Worm (Caenorhabditis elegans) whole organism, L4 larva: ENCODE data around the gene F28F9.3.

Source experiments
- D1046.2 ChIP-seq: fragments of 200-800 bp; sonication (Bioruptor generic); IDR thresholded peaks from 2 replicates; pipeline ENCODE4 v1.3.6; 2022; ENCODE audit warnings: missing genetic modification characterization, missing compliant biosample characterization
- T26A8.4 ChIP-seq: fragments of 200-800 bp; sonication (Bioruptor generic); IDR thresholded peaks from 2 replicates; pipeline ENCODE4 v1.3.6; 2022; ENCODE audit warnings: missing genetic modification characterization, missing compliant biosample characterization
- Y105C5A.15 ChIP-seq: fragments of 200-800 bp; sonication (Bioruptor generic); IDR thresholded peaks from 2 replicates; pipeline ENCODE4 v1.3.6; 2022; ENCODE audit warnings: missing genetic modification characterization, missing compliant biosample characterization
- Y48G9A.11 ChIP-seq: fragments of 200-800 bp; sonication (Bioruptor generic); IDR thresholded peaks from 2 replicates; pipeline ENCODE4 v1.3.6; 2022; ENCODE audit warnings: missing genetic modification reagents, missing genetic modification characterization, missing compliant biosample characterization
- ZK337.2 ChIP-seq: fragments of 200-800 bp; sonication (Bioruptor generic); IDR thresholded peaks from 2 replicates; pipeline ENCODE4 v1.3.6; 2022; ENCODE audit warnings: missing genetic modification reagents, missing genetic modification characterization, missing compliant biosample characterization
- aha-1 ChIP-seq: fragments of 150-350 bp; peaks from one replicate; lab custom pipeline; 2014; ENCODE audit warnings: missing biosample characterization, missing genetic modification characterization
- aly-2 ChIP-seq: sonication (generic microtip); optimal IDR thresholded peaks from 2 replicates; lab custom pipeline; 2018; ENCODE audit warnings: missing biosample characterization, missing genetic modification characterization
- arid-1 ChIP-seq: fragments of 200-800 bp; sonication (Bioruptor generic); conservative IDR thresholded peaks from 2 replicates; pipeline ENCODE4 v1.3.6; 2022; ENCODE audit warnings: missing genetic modification reagents, missing genetic modification characterization, missing compliant biosample characterization
- ceh-32 ChIP-seq: sonication (generic microtip); optimal IDR thresholded peaks from 2 replicates; lab custom pipeline; 2016; ENCODE audit warnings: mild to moderate bottlenecking, missing genetic modification characterization, missing compliant biosample characterization; ENCODE audit not compliant: poor library complexity
- ceh-82 ChIP-seq: sonication (generic microtip); optimal IDR thresholded peaks from 2 replicates; lab custom pipeline; 2017; ENCODE audit warnings: missing biosample characterization, missing genetic modification characterization
- ces-1 ChIP-seq: fragments of 150-350 bp; sonication (generic microtip); optimal IDR thresholded peaks from 4 replicates; lab custom pipeline; 2014; ENCODE audit warnings: missing biosample characterization, missing genetic modification reagents, missing genetic modification characterization
- cey-2 ChIP-seq: sonication (generic microtip); optimal IDR thresholded peaks from 3 replicates; lab custom pipeline; 2017; ENCODE audit warnings: missing genetic modification characterization, mild to moderate bottlenecking, missing compliant biosample characterization, antibody characterized with exemption, borderline replicate concordance; ENCODE audit not compliant: insufficient read depth
- daf-8 ChIP-seq: fragments of 200-800 bp; sonication (Bioruptor generic); IDR thresholded peaks from 2 replicates; pipeline ENCODE4 v1.3.6; 2022; ENCODE audit warnings: missing genetic modification characterization, missing compliant biosample characterization
- dmd-8 ChIP-seq: fragments of 200-800 bp; sonication (Bioruptor generic); IDR thresholded peaks from 2 replicates; pipeline ENCODE4 v1.3.6; 2022; ENCODE audit warnings: missing genetic modification characterization, missing compliant biosample characterization
- dmd-9 ChIP-seq: fragments of 200-800 bp; sonication (Bioruptor generic); IDR thresholded peaks from 2 replicates; pipeline ENCODE4 v1.3.6; 2022; ENCODE audit warnings: missing genetic modification reagents, missing genetic modification characterization, missing compliant biosample characterization
- duxl-1 ChIP-seq: sonication (generic microtip); optimal IDR thresholded peaks from 2 replicates; lab custom pipeline; 2016; ENCODE audit warnings: mild to moderate bottlenecking, missing genetic modification characterization, moderate library complexity, missing compliant biosample characterization; ENCODE audit not compliant: poor library complexity
- dve-1 ChIP-seq: sonication (generic microtip); optimal IDR thresholded peaks from 2 replicates; lab custom pipeline; 2017; ENCODE audit warnings: antibody characterized with exemption, mild to moderate bottlenecking, missing genetic modification characterization, missing compliant biosample characterization; ENCODE audit not compliant: insufficient read depth
- fkh-10 ChIP-seq: fragments of 150-350 bp; optimal IDR thresholded peaks from 2 replicates; lab custom pipeline; 2014; ENCODE audit warnings: missing biosample characterization, missing genetic modification reagents, missing genetic modification characterization
- gei-8 ChIP-seq: fragments of 200-800 bp; sonication (Bioruptor generic); optimal IDR thresholded peaks from 2 replicates; lab custom pipeline; 2018; ENCODE audit warnings: mild to moderate bottlenecking, missing genetic modification characterization, missing compliant biosample characterization
- hif-1 ChIP-seq, 2 experiments: sonication (generic microtip); optimal IDR thresholded peaks; 2 replicates each; lab custom pipeline; 2016 to 2017; ENCODE audit warnings: missing compliant biosample characterization in 2 of 2, missing genetic modification characterization in 2 of 2, missing genetic modification reagents in 2 of 2, missing genotype in 2 of 2, mild to moderate bottlenecking in 1 of 2
- hlh-30 ChIP-seq: sonication (generic microtip); optimal IDR thresholded peaks from 2 replicates; lab custom pipeline; 2017; ENCODE audit warnings: antibody characterized with exemption, mild to moderate bottlenecking, missing genetic modification characterization, missing compliant biosample characterization; ENCODE audit not compliant: insufficient read depth
- lin-13 ChIP-seq: fragments of 150-350 bp; optimal IDR thresholded peaks from 2 replicates; lab custom pipeline; 2014; ENCODE audit warnings: missing biosample characterization, missing genetic modification reagents, missing genetic modification characterization
- lin-15B ChIP-seq: fragments of 150-350 bp; sonication (generic microtip); optimal IDR thresholded peaks from 3 replicates; lab custom pipeline; 2014; ENCODE audit warnings: missing biosample characterization, missing genetic modification characterization
- mes-2 ChIP-seq: sonication (generic microtip); optimal IDR thresholded peaks from 2 replicates; lab custom pipeline; 2016; ENCODE audit warnings: missing genotype, mild to moderate bottlenecking, missing genetic modification characterization, missing compliant biosample characterization; ENCODE audit not compliant: poor library complexity, severe bottlenecking
- mxl-3 ChIP-seq: fragments of 200-800 bp; sonication (Bioruptor generic); optimal IDR thresholded peaks from 2 replicates; lab custom pipeline; 2018; ENCODE audit warnings: mild to moderate bottlenecking, missing genetic modification characterization, missing compliant biosample characterization
- nhr-102 ChIP-seq: sonication (generic microtip); optimal IDR thresholded peaks from 2 replicates; lab custom pipeline; 2016; ENCODE audit warnings: mild to moderate bottlenecking, missing genetic modification characterization, moderate library complexity, missing compliant biosample characterization
- nhr-25 ChIP-seq: sonication (generic microtip); optimal IDR thresholded peaks from 2 replicates; lab custom pipeline; 2017; ENCODE audit warnings: missing genetic modification characterization, mild to moderate bottlenecking, missing compliant biosample characterization, antibody characterized with exemption, moderate library complexity, borderline replicate concordance; ENCODE audit not compliant: insufficient read depth
- nhr-41 ChIP-seq: fragments of 200-800 bp; sonication (Bioruptor generic); IDR thresholded peaks from 2 replicates; pipeline ENCODE4 v1.3.6; 2022; ENCODE audit warnings: missing genetic modification reagents, missing genetic modification characterization, missing compliant biosample characterization
- nhr-48 ChIP-seq: sonication (generic microtip); optimal IDR thresholded peaks from 2 replicates; lab custom pipeline; 2016; ENCODE audit warnings: mild to moderate bottlenecking, missing genetic modification characterization, missing compliant biosample characterization
- nhr-76 ChIP-seq: fragments of 150-350 bp; optimal IDR thresholded peaks from 2 replicates; lab custom pipeline; 2014; ENCODE audit warnings: missing biosample characterization, missing genetic modification characterization
- pqm-1 ChIP-seq: sonication (generic microtip); optimal IDR thresholded peaks from 2 replicates; lab custom pipeline; 2017; ENCODE audit warnings: missing biosample characterization, missing genetic modification characterization
- rbr-2 ChIP-seq: sonication (generic microtip); optimal IDR thresholded peaks from 2 replicates; lab custom pipeline; 2016; ENCODE audit warnings: missing genotype, missing genetic modification characterization, missing compliant biosample characterization
- saeg-2 ChIP-seq: fragments of 200-800 bp; sonication (Bioruptor generic); IDR thresholded peaks from 2 replicates; pipeline ENCODE4 v1.3.6; 2022; ENCODE audit warnings: missing genetic modification reagents, missing genetic modification characterization, missing compliant biosample characterization
- spr-1 ChIP-seq: sonication (generic microtip); optimal IDR thresholded peaks from 2 replicates; lab custom pipeline; 2016; ENCODE audit warnings: mild to moderate bottlenecking, missing genetic modification characterization, missing compliant biosample characterization
- spr-3 ChIP-seq: fragments of 200-800 bp; sonication (Bioruptor generic); optimal IDR thresholded peaks from 2 replicates; lab custom pipeline; 2018; ENCODE audit warnings: mild to moderate bottlenecking, missing genetic modification characterization, missing compliant biosample characterization
- unc-39 ChIP-seq: sonication (generic microtip); optimal IDR thresholded peaks from 2 replicates; lab custom pipeline; 2017; ENCODE audit warnings: missing biosample characterization, missing genetic modification characterization
- unc-62 ChIP-seq, 3 experiments: fragments of 150-350 bp in 1 of 3; sonication (generic microtip); optimal IDR thresholded peaks in 2 of 3; peaks in 1 of 3; 1 replicate in 1 of 3; 2 replicates in 2 of 3; lab custom pipeline; 2014 to 2017; ENCODE audit warnings: missing biosample characterization in 3 of 3, missing genetic modification characterization in 3 of 3, missing genetic modification reagents in 3 of 3, missing genotype in 1 of 3
- zip-11 ChIP-seq: fragments of 200-800 bp; sonication (Bioruptor generic); IDR thresholded peaks from 2 replicates; pipeline ENCODE4 v1.3.6; 2022; ENCODE audit warnings: missing genetic modification characterization, missing compliant biosample characterization

F28F9.3 gene

DNA sequence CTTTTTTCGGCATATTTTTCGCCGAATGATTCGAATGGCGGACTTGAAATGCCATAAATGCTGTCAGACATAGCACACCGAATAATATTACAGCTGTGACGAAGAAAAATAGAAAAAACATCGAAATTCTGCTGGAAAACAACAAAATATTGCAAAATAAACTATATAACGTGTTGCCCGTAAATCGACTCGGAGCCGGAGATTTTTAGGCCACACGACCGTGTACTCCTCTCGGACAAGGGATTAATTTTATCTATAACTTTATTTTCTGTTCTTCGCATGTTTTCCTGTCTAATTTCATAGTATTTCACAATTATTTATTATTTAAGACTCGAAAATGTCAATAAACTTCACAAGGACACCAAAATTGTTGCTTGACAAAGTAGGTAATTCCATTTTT is 23.4 kb upstream of the F28F9.3 start, which contains the start of the genes algn-14 and M02B7.2 (continued):
- no peak for TF ChIP-seq nhr-25
- TF ChIP-seq daf-8, result no peak
- TF ChIP-seq aha-1 (tag; lab: Kevin White, UChicago), result no peak
- peak; percentile 83; the same call in 1 of the 2 replicates for TF ChIP-seq ZK337.2 (GFP tag; lab: Robert Waterston, UW)
- no peak for TF ChIP-seq lin-15B (tag; lab: Kevin White, UChicago)
- peak in 1 of 2 experiments; percentile 81 for TF ChIP-seq hif-1 (tag; optimal IDR thresholded peaks at IDR 0.05; lab: Kevin White, UChicago)
- TF ChIP-seq mes-2, result peak; percentile 98
- no peak for TF ChIP-seq nhr-41 (GFP tag; lab: Robert Waterston, UW)
- no peak for TF ChIP-seq Y48G9A.11 (GFP tag; lab: Robert Waterston, UW)
- no peak for TF ChIP-seq ceh-82 (tag; lab: Kevin White, UChicago)
- TF ChIP-seq fkh-10 (GFP tag; lab: Kevin White, UChicago), result no peak
- TF ChIP-seq lin-13 (GFP tag; lab: Kevin White, UChicago), result no peak
- no peak for TF ChIP-seq dmd-8 (GFP tag; lab: Robert Waterston, UW)
- TF ChIP-seq ces-1 (GFP tag; lab: Kevin White, UChicago), result no peak
- TF ChIP-seq nhr-102 (tag; lab: Kevin White, UChicago), result peak; percentile 49
- no peak for TF ChIP-seq dmd-9 (GFP tag; lab: Robert Waterston, UW)
- no peak for TF ChIP-seq mxl-3
- no peak for TF ChIP-seq T26A8.4 (GFP tag; lab: Robert Waterston, UW)
- no peak for TF ChIP-seq ceh-32 (tag; lab: Kevin White, UChicago)
- no peak for TF ChIP-seq rbr-2 (tag; lab: Kevin White, UChicago)
- TF ChIP-seq aly-2 (tag; lab: Kevin White, UChicago), result no peak
- TF ChIP-seq duxl-1, result no peak
- TF ChIP-seq spr-1 (tag; lab: Kevin White, UChicago), result no peak
- no peak for TF ChIP-seq nhr-76
- TF ChIP-seq cey-2 (tag; lab: Kevin White, UChicago), result no peak
- no peak for TF ChIP-seq arid-1 (GFP tag; lab: Robert Waterston, UW)
- no peak for TF ChIP-seq zip-11 (GFP tag; lab: Robert Waterston, UW)
- TF ChIP-seq nhr-48, result no peak
- peak; percentile 42 for TF ChIP-seq hlh-30 (tag; lab: Kevin White, UChicago)
- no peak for TF ChIP-seq spr-3 (GFP tag; lab: Kevin White, UChicago)
- no peak for TF ChIP-seq pqm-1 (tag; lab: Kevin White, UChicago)
- peak; percentile 59 for TF ChIP-seq dve-1
- TF ChIP-seq Y105C5A.15 (GFP tag; lab: Robert Waterston, UW), result no peak
- TF ChIP-seq D1046.2 (GFP tag; lab: Robert Waterston, UW), result no peak
- no peak for TF ChIP-seq saeg-2 (GFP tag; lab: Robert Waterston, UW)

DNA sequence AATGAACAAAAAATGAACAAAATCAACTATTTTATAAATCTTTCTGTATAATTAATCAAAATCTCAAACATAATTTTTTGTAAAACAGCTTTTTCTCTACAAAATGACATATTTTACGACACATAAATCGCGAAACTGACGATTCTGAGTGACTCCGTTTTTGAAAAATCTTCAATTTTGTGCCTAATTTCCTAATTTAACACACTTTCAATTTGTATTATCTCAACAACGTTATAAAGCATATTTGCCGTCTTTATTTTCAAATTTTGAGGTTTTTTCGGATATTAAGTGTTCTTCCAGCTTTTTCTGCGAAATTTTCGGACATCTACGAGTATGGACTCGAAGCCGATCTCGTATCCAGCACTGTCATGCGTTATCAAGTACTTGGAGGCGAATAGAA is 21.5 kb upstream of the F28F9.3 start, which contains the start of gene fbxc-47:
Gene fbxc-47 (plus strand): TSS at position 301 of the 400 bp plus-strand sequence.
- TF ChIP-seq nhr-48 (no peak), gei-8 (GFP tag; lab: Kevin White, UChicago) (no peak), unc-62 (GFP tag; optimal IDR thresholded peaks at IDR 0.05 in 1 of 2; lab: Kevin White, UChicago) (peak in 1 of 2 experiments; percentile 9), unc-62 (tag; optimal IDR thresholded peaks at IDR 0.05; lab: Kevin White, UChicago) (no peak), rbr-2 (tag; lab: Kevin White, UChicago) (no peak)

DNA sequence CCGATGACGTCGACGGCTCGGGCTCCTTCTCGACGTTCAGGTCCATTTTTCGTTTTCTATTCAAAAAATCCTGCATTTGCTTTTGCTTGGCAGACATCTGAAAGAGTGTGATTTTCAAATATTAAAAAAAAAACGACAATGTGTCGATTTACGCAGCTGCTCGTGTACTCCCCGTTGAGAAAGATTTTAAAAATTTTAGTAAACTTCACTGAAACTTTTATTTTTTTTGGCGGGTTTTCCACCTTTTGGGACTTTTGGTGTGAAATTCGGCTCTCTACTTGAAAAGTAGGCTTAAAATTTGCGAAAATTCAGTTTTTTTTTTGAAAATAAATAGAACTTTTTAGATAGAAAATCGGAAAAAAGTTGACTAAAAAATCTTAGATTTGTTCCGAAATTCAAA is 19.6 kb upstream of the F28F9.3 start, which contains the start of gene M02B7.7:
Gene M02B7.7 (minus strand): TSS at position 101 of the 400 bp plus-strand sequence.
- peak; percentile 3 for TF ChIP-seq mes-2
- no peak for TF ChIP-seq nhr-48
- no peak for TF ChIP-seq unc-39 (tag; lab: Kevin White, UChicago)
- no peak for TF ChIP-seq dve-1
